Fruit fly (Drosophila melanogaster) whole organism: ENCODE results near the gene MsrA.

Experiments
- EcR ChIP-seq, 2 experiments: fragments of >200 bp; optimal IDR thresholded peaks; 2 replicates each; lab custom pipeline; 2017; ENCODE audit warnings: missing biosample characterization in 2 of 2, missing genetic modification characterization in 2 of 2, missing genetic modification reagents in 2 of 2
- pan ChIP-seq: fragments of >200 bp; optimal IDR thresholded peaks from 2 replicates; lab custom pipeline; 2017
- psq ChIP-seq: fragments of >200 bp; optimal IDR thresholded peaks from 2 replicates; lab custom pipeline; 2017

DNA sequence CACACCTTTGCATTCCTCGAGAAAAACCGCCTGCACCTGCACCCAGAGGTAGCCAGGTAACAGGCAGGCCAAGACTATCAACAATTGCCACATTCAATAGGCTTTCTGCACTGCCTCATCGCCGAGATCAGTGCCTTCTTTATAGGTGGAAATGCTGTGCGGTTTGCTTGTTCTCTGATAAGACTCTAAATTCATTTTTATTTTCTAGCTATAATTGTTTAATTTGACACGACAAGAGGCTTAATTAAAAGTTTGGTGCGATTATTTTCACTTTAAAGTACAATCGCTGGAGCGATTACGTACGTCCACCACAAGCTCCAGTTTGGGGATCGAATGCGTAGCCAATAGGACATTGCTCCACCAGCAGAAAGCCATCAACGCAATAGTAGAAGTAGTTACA is 16.6 kb downstream of the MsrA start, which contains the start of gene CG42729:
- TF ChIP-seq EcR (GFP tag; optimal IDR thresholded peaks at IDR 0.05; lab: Kevin White, UChicago): no peak
- no peak for TF ChIP-seq pan (lab: Kevin White, UChicago)
- TF ChIP-seq psq (lab: Kevin White, UChicago): no peak
